Worm (Caenorhabditis elegans): ENCODE measurements around the gene C24H11.1.

The C24H11.1 gene

DNA sequence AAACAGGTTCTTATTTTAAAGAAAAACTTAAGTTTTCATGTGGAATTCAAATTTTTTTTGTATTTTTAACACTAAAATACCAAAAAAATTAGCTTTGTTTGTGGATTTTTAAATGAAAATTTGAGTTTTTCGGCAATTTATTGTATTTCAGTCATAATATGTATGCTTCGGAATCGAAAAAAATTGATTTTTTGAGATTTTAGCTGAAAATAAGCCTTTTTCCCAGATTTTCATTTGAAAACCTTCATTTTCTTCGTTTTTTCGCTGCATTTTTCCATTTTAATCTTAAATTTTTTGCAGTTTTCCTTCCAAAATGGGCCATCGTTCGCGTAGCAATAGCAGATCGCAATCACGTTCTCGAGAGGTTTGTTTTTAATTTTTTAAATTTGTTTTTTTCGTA, 38.6 kb downstream of the C24H11.1 start, which contains the start of gene rsp-8:
TSS of gene rsp-8 (plus strand) at position 301 of the 400 bp plus-strand sequence.
- TF ChIP-seq ZK546.5 (tag; optimal IDR thresholded peaks at IDR 0.05) (no peak), nhr-11 (tag; optimal IDR thresholded peaks at IDR 0.05) (no peak), unc-39 (tag; optimal IDR thresholded peaks at IDR 0.05) (no peak), lin-13 (GFP tag; optimal IDR thresholded peaks at IDR 0.05) (no peak)

DNA sequence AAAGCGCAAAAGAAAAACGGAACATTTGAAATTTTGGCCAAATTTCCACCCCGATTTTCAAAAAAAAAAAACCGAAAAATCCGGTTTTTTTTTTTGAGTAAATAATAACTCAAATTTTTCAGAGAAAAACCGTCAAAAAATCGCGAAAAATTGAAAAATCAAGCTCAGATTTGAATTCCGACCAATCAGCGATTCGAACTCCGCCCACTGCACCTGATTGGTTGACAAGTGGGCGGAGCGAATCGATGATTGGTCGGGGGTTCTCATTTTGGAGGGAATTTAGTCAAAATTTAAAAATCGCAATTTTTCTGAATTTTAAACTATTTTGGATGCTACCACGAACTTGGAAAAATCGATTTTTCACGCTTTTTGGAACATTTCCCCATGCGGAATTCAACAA, 41.6 kb downstream of the C24H11.1 start:
- TF ChIP-seq nhr-10 (tag; optimal IDR thresholded peaks at IDR 0.05) = no peak
- TF ChIP-seq mdl-1 (tag; optimal IDR thresholded peaks at IDR 0.05) = no peak

DNA sequence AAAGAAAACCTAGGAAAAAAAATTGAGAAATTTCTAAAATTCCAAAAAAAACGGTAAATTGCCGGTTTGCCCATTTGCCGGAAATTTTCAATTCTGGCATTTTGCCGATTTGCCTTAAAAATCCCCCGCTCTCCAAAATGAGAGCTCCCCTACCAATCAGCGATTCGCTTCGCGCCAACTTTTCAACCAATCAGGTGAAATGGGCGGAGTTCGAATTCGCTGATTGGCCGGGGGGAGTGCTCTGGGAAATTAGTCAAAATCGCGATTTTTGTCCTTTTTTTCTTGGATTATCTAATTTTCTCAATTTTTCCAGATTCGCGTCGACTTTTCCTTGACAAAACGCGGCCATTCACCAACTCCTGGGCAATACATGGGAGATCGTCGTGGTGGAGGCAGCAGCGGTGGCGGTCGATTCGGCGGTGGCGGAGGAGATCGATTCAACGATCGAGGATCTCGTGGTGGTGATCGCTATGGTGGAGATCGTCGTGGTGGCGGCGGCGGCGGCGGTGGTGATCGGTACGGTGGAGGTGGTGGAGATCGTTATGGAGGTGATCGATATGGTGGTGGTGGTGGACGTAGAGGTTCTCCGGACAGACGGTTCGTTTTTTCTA, 42.2 kb downstream of the C24H11.1 start:
- TF ChIP-seq gmeb-1 (tag; optimal IDR thresholded peaks at IDR 0.05) (no peak), unc-39 (tag; optimal IDR thresholded peaks at IDR 0.05) (no peak)

DNA sequence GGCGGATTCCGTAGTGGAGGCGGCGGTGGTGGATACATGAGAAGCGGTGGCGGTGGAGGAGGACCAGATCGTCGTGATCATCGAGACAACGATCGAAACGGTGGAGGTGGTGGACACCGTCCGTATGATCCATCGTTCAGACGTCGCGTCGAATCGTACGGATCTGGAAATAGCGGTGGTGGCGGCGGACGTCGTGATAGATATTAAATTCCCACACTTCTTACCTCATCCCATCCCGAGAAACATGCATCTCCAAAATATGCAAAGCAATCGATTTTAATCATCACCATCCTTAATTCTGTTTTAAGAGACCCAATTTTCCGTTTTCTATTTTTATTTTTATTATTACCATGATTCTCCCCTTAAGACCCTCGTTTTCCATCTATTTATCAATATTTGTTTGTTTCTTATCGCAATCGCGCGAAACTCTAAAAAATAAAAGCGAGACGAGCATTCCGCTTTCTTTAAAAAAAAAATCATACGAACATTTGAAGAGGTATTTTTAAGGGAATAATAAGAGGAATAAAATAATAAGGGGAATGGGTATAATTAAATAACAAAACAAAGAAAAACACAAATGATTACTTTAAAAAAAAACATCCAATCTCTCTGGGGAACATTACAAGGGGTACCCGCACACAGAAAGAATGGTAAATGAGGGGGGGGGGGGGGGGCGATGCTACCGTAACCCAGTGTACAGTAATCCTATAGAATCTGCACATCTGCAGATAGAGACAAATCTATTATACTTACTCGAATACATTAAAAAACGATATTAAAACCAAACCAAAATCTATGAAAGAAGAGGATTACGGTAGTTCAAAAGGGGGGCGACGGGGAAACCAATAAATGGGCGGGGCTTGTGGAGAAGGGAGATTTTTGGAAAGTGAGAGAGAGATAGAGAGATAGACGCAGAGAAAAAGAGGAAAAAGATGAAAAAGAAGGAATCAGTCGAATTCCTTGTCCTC, 43.3 kb downstream of the C24H11.1 start:
- TF ChIP-seq lsy-2 (tag; optimal IDR thresholded peaks at IDR 0.05) (peak in 1 of 2 experiments; percentile 3), mbf-1 (tag; optimal IDR thresholded peaks at IDR 0.05) (no peak)

DNA sequence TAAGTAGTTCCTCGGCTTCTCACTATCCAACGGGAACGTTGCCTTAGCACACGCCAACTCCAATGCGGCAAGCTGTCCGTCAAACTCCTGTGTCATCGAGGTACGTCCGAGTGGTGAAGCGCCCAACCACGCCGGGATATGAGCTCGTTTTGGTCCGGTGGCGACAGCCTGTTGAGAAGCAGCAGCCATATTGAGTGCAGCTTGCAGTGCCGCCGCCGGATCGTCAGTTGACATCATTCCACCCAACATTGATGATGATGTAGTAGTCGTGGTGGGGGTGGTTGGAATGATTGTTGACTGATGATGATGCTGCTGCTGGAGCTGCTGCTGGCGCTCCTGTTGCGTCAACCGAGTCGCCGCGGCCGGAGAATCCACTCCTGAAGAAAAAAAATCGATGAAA, 46.0 kb downstream of the C24H11.1 start:
- TF ChIP-seq crh-2 (tag; optimal IDR thresholded peaks at IDR 0.05) (no peak), nhr-6 (tag; optimal IDR thresholded peaks at IDR 0.05) (no peak), C34F6.9 (tag; optimal IDR thresholded peaks at IDR 0.05) (no peak), nhr-11 (tag; optimal IDR thresholded peaks at IDR 0.05) (no peak), R02D3.7 (tag; optimal IDR thresholded peaks at IDR 0.05) (no peak), lin-39 (tag; optimal IDR thresholded peaks at IDR 0.05) (no peak), nhr-237 (tag; optimal IDR thresholded peaks at IDR 0.05) (no peak), gmeb-1 (tag; optimal IDR thresholded peaks at IDR 0.05) (no peak)

DNA sequence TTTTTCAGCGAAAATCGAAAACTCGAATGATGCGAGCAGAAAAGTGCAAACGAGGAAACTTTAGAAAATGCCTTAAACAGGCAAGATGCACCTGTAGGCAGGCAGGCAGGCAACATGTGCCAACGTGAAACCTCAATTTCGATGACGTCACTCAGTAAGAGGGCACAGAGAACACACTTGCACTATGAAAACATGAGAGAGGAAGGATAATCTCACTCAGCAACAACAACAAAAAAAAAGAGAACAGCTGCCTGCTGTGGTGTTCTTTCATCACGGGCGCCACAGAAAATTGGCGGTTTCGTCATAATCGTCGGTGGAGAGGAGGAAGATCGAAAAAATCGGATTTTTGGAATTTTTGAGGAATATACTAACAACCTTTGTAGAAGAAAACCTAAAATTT, 46.7 kb downstream of the C24H11.1 start:
- TF ChIP-seq elt-3 (tag; optimal IDR thresholded peaks at IDR 0.05) (no peak), nhr-77 (tag; optimal IDR thresholded peaks at IDR 0.05) (no peak), aly-2 (tag; optimal IDR thresholded peaks at IDR 0.05) (no peak), nhr-129 (tag; optimal IDR thresholded peaks at IDR 0.05) (peak; percentile 19), ztf-11 (tag; optimal IDR thresholded peaks at IDR 0.05) (no peak), mdl-1 (tag; optimal IDR thresholded peaks at IDR 0.05) (no peak), lin-13 (GFP tag; optimal IDR thresholded peaks at IDR 0.05) (no peak), alr-1 (tag; optimal IDR thresholded peaks at IDR 0.05) (no peak), ama-1 (optimal IDR thresholded peaks at IDR 0.05) (no peak), unc-62 (GFP tag; optimal IDR thresholded peaks at IDR 0.05) (no peak), nhr-10 (tag; optimal IDR thresholded peaks at IDR 0.05) (no peak), crh-2 (tag; optimal IDR thresholded peaks at IDR 0.05) (no peak), sma-3 (GFP tag; optimal IDR thresholded peaks at IDR 0.05) (no peak), nhr-25 (tag; optimal IDR thresholded peaks at IDR 0.05) (no peak), sma-9 (GFP tag; optimal IDR thresholded peaks at IDR 0.05) (peak; percentile 12), sma-9 (tag; optimal IDR thresholded peaks at IDR 0.05) (no peak), sem-4 (tag; optimal IDR thresholded peaks at IDR 0.05) (peak; percentile 44), snpc-4 (tag; optimal IDR thresholded peaks at IDR 0.05) (no peak), lin-11 (tag; optimal IDR thresholded peaks at IDR 0.05) (no peak), Y55F3AM.14 (GFP tag; optimal IDR thresholded peaks at IDR 0.05) (no peak), F13H6.1 (tag; optimal IDR thresholded peaks at IDR 0.05) (peak; percentile 52), elt-1 (tag; optimal IDR thresholded peaks at IDR 0.05) (no peak), C34F6.9 (tag; optimal IDR thresholded peaks at IDR 0.05) (peak; percentile 9), nhr-21 (tag; optimal IDR thresholded peaks at IDR 0.05) (no peak), skn-1 (tag; optimal IDR thresholded peaks at IDR 0.05) (no peak)
